Worm (Caenorhabditis elegans): ENCODE data around the gene C14C10.5.

- TF ChIP-seq syd-9 (tag; optimal IDR thresholded peaks at IDR 0.05) = no peak
- no peak for TF ChIP-seq nhr-11 (tag; optimal IDR thresholded peaks at IDR 0.05)
Measured at ce11 chrV:12612118-12612517, 12.1 kb downstream of the C14C10.5 start, which contains the start of gene cyc-2.2.

Data from whole organism, late embryonic.